Worm (Caenorhabditis elegans) whole organism, L4 larva: ENCODE measurements around the gene tsen-2.

Source experiments
- ceh-82 ChIP-seq: sonication (generic microtip); optimal IDR thresholded peaks from 2 replicates; lab custom pipeline; 2017; ENCODE audit warnings: missing biosample characterization, missing genetic modification characterization
- dmd-8 ChIP-seq: fragments of 200-800 bp; sonication (Bioruptor generic); IDR thresholded peaks from 2 replicates; pipeline ENCODE4 v1.3.6; 2022; ENCODE audit warnings: missing genetic modification characterization, missing compliant biosample characterization
- hlh-30 ChIP-seq: sonication (generic microtip); optimal IDR thresholded peaks from 2 replicates; lab custom pipeline; 2017; ENCODE audit warnings: antibody characterized with exemption, mild to moderate bottlenecking, missing genetic modification characterization, missing compliant biosample characterization; ENCODE audit not compliant: insufficient read depth
- lin-13 ChIP-seq: fragments of 150-350 bp; optimal IDR thresholded peaks from 2 replicates; lab custom pipeline; 2014; ENCODE audit warnings: missing biosample characterization, missing genetic modification reagents, missing genetic modification characterization
- lin-38 ChIP-seq: fragments of 200-800 bp; sonication (Bioruptor generic); IDR thresholded peaks from 2 replicates; pipeline ENCODE4 v1.3.6; 2022; ENCODE audit warnings: missing genetic modification reagents, missing genetic modification characterization, missing compliant biosample characterization
- mdl-1 ChIP-seq, 2 experiments: fragments of 150-350 bp in 1 of 2; sonication (generic microtip) in 1 of 2; optimal IDR thresholded peaks; 2 replicates each; lab custom pipeline; 2014 to 2017; ENCODE audit warnings: missing biosample characterization in 2 of 2, missing genetic modification characterization in 2 of 2
- mep-1 ChIP-seq: fragments of 150-350 bp; sonication (generic microtip); optimal IDR thresholded peaks from 3 replicates; lab custom pipeline; 2014; ENCODE audit warnings: missing biosample characterization, missing genetic modification characterization
- nhr-10 ChIP-seq: fragments of 150-350 bp; optimal IDR thresholded peaks from 2 replicates; lab custom pipeline; 2014; ENCODE audit warnings: missing biosample characterization, missing genetic modification characterization
- nhr-111 ChIP-seq: fragments of 200-800 bp; sonication (Bioruptor generic); optimal IDR thresholded peaks from 2 replicates; lab custom pipeline; 2018; ENCODE audit warnings: mild to moderate bottlenecking, missing genetic modification characterization, missing compliant biosample characterization
- nhr-28 ChIP-seq: fragments of 150-350 bp; optimal IDR thresholded peaks from 2 replicates; lab custom pipeline; 2014; ENCODE audit warnings: missing biosample characterization, missing genetic modification characterization
- pqm-1 ChIP-seq: sonication (generic microtip); optimal IDR thresholded peaks from 2 replicates; lab custom pipeline; 2017; ENCODE audit warnings: missing biosample characterization, missing genetic modification characterization
- zip-11 ChIP-seq: fragments of 200-800 bp; sonication (Bioruptor generic); IDR thresholded peaks from 2 replicates; pipeline ENCODE4 v1.3.6; 2022; ENCODE audit warnings: missing genetic modification characterization, missing compliant biosample characterization

DNA sequence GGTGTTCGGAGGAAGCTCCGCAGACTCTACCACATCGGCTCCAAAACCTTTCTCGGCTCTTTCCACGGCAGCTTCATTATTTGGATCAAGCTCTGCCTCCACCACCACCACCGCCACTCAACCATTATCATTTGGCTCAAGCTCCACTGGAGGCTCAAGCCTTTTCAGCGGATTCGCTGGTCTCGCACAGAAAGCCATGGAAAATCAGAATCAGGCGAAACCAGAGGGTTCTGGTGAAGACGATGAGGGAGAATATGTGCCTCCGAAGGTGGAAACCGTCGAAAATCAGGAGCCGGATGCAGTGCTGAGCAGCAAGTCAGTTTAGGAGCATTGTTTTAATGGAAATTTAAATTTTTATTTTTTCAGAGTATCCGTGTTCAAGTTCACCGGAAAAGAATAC is 19.0 kb upstream of the tsen-2 start:
- TF ChIP-seq hlh-30 (tag; lab: Kevin White, UChicago), result no peak
- TF ChIP-seq pqm-1 (tag; lab: Kevin White, UChicago), result no peak
- TF ChIP-seq lin-13, result no peak
- TF ChIP-seq ceh-82 (tag; lab: Kevin White, UChicago), result no peak
- no peak for TF ChIP-seq mdl-1 (tag; optimal IDR thresholded peaks at IDR 0.05; lab: Kevin White, UChicago)
- no peak for TF ChIP-seq lin-38
- TF ChIP-seq zip-11, result no peak
- TF ChIP-seq nhr-10, result no peak
- no peak for TF ChIP-seq dmd-8 (GFP tag; lab: Robert Waterston, UW)
- TF ChIP-seq nhr-28 (tag; lab: Kevin White, UChicago), result no peak
- TF ChIP-seq mep-1 (tag; lab: Kevin White, UChicago), result no peak
- no peak for TF ChIP-seq nhr-111 (GFP tag; lab: Kevin White, UChicago)
